Fruit fly (Drosophila melanogaster): Measurements from ENCODE around the gene CG15739.

- TF ChIP-seq usp (GFP tag; optimal IDR thresholded peaks at IDR 0.05) = no peak
- no peak for TF ChIP-seq Dll (optimal IDR thresholded peaks at IDR 0.05)
- no peak for TF ChIP-seq CG8478 (optimal IDR thresholded peaks at IDR 0.05)
- TF ChIP-seq psq (optimal IDR thresholded peaks at IDR 0.05) = no peak
Measured at dm6 chrX:11868866-11869265, 4.3 kb upstream of the CG15739 start, which contains the start of the genes Nrd1 and CG1847.
